Fruit fly (Drosophila melanogaster) whole organism, prepupa: ENCODE results near the gene CG43403.

ENCODE experiments used
- CG10631 ChIP-seq: fragments of 200-800 bp; sonication (Bioruptor generic); optimal IDR thresholded peaks from 2 replicates; lab custom pipeline; 2016; ENCODE audit warnings: missing biosample characterization, missing genetic modification characterization
- CG10669 ChIP-seq: fragments of 200-800 bp; sonication (Bioruptor generic); optimal IDR thresholded peaks from 3 replicates; lab custom pipeline; 2018; ENCODE audit warnings: missing biosample characterization, mild to moderate bottlenecking, missing genetic modification characterization, moderate library complexity
- CG11762 ChIP-seq: fragments of 200-800 bp; sonication (Bioruptor generic); optimal IDR thresholded peaks from 3 replicates; lab custom pipeline; 2016; ENCODE audit warnings: missing biosample characterization, missing genetic modification characterization; ENCODE audit not compliant: insufficient read depth
- CG15336 ChIP-seq: fragments of 200-800 bp; sonication (Bioruptor generic); IDR thresholded peaks from 2 replicates; pipeline ENCODE4 v1.3.6; 2022; ENCODE audit warnings: missing biosample characterization, missing genetic modification characterization
- CG1621 ChIP-seq: fragments of 200-800 bp; sonication (Bioruptor generic); optimal IDR thresholded peaks from 3 replicates; lab custom pipeline; 2018; ENCODE audit warnings: missing biosample characterization, mild to moderate bottlenecking, missing genetic modification characterization
- CG16779 ChIP-seq: fragments of 200-800 bp; sonication (Bioruptor generic); optimal IDR thresholded peaks from 3 replicates; lab custom pipeline; 2017; ENCODE audit warnings: missing biosample characterization, mild to moderate bottlenecking, missing genetic modification characterization
- CG3032 ChIP-seq: fragments of 200-800 bp; optimal IDR thresholded peaks from 2 replicates; lab custom pipeline; 2019; ENCODE audit warnings: missing biosample characterization, mild to moderate bottlenecking, missing genetic modification characterization, moderate library complexity
- CG31627 ChIP-seq: fragments of 200-800 bp; sonication (Bioruptor generic); optimal IDR thresholded peaks from 3 replicates; lab custom pipeline; 2016; ENCODE audit warnings: missing biosample characterization, missing genetic modification characterization
- CG32006 ChIP-seq: fragments of 200-800 bp; sonication (Bioruptor generic); optimal IDR thresholded peaks from 3 replicates; lab custom pipeline; 2017; ENCODE audit warnings: missing biosample characterization, mild to moderate bottlenecking, missing genetic modification characterization
- CG34406 ChIP-seq: fragments of 200-800 bp; sonication (Bioruptor generic); optimal IDR thresholded peaks from 3 replicates; lab custom pipeline; 2016; ENCODE audit warnings: missing biosample characterization, missing genetic modification characterization
- CG3919 ChIP-seq: fragments of 200-800 bp; sonication (Bioruptor generic); optimal IDR thresholded peaks from 3 replicates; lab custom pipeline; 2016; ENCODE audit warnings: missing biosample characterization, missing genetic modification characterization
- CG4318 ChIP-seq: fragments of 200-800 bp; sonication (Bioruptor generic); optimal IDR thresholded peaks from 3 replicates; lab custom pipeline; 2017; ENCODE audit warnings: missing biosample characterization, mild to moderate bottlenecking, missing genetic modification characterization
- CG6163 ChIP-seq: fragments of 200-800 bp; sonication (Bioruptor generic); IDR thresholded peaks from 3 replicates; pipeline ENCODE4 v1.3.6; 2022; ENCODE audit warnings: missing biosample characterization, missing genetic modification characterization
- CG6792 ChIP-seq: fragments of 200-800 bp; sonication (Bioruptor generic); optimal IDR thresholded peaks from 3 replicates; lab custom pipeline; 2016; ENCODE audit warnings: missing biosample characterization, missing genetic modification characterization
- CG6808 ChIP-seq: fragments of 200-800 bp; sonication (Bioruptor generic); optimal IDR thresholded peaks from 3 replicates; lab custom pipeline; 2017; ENCODE audit warnings: missing biosample characterization, missing genetic modification characterization, mild to moderate bottlenecking, moderate library complexity, missing genetic modification reagents
- CG6854 ChIP-seq: fragments of 200-800 bp; sonication (Bioruptor generic); optimal IDR thresholded peaks from 2 replicates; lab custom pipeline; 2017; ENCODE audit warnings: missing biosample characterization, mild to moderate bottlenecking, missing genetic modification characterization
- CG7368 ChIP-seq: fragments of 200-800 bp; sonication (Bioruptor generic); optimal IDR thresholded peaks from 3 replicates; lab custom pipeline; 2016; ENCODE audit warnings: missing biosample characterization, missing genetic modification characterization
- Eip75B ChIP-seq: fragments of 200-800 bp; sonication (Bioruptor generic); optimal IDR thresholded peaks from 3 replicates; lab custom pipeline; 2016; ENCODE audit warnings: missing biosample characterization, missing genetic modification characterization
- Eip78C ChIP-seq: fragments of 200-800 bp; sonication (Bioruptor generic); peaks from one replicate; lab custom pipeline; 2016; ENCODE audit warnings: missing biosample characterization, missing genetic modification characterization
- Eip93F ChIP-seq: fragments of 200-800 bp; sonication (Bioruptor generic); optimal IDR thresholded peaks from 2 replicates; lab custom pipeline; 2016; ENCODE audit warnings: missing biosample characterization, mild to moderate bottlenecking, missing genetic modification characterization
- Ets21C ChIP-seq: fragments of 200-800 bp; sonication (Bioruptor generic); optimal IDR thresholded peaks from 3 replicates; lab custom pipeline; 2016; ENCODE audit warnings: missing biosample characterization, missing genetic modification characterization
- Ets96B ChIP-seq: fragments of 200-800 bp; optimal IDR thresholded peaks from 2 replicates; lab custom pipeline; 2019; ENCODE audit warnings: missing biosample characterization, mild to moderate bottlenecking, missing genetic modification characterization, moderate library complexity
- Hr38 ChIP-seq: sonication (Bioruptor generic); optimal IDR thresholded peaks from 2 replicates; lab custom pipeline; 2016; ENCODE audit warnings: missing biosample characterization, missing genetic modification characterization
- Hr39 ChIP-seq: fragments of 200-800 bp; sonication (Bioruptor generic); optimal IDR thresholded peaks from 2 replicates; lab custom pipeline; 2016; ENCODE audit warnings: missing biosample characterization, missing genetic modification characterization
- Lpt ChIP-seq: fragments of 200-800 bp; sonication (Bioruptor generic); optimal IDR thresholded peaks from 3 replicates; lab custom pipeline; 2016; ENCODE audit warnings: missing biosample characterization, missing genetic modification characterization
- OdsH ChIP-seq: fragments of 200-800 bp; sonication (Bioruptor generic); optimal IDR thresholded peaks from 3 replicates; lab custom pipeline; 2016; ENCODE audit warnings: missing biosample characterization, missing genetic modification characterization
- Smox ChIP-seq: fragments of 200-800 bp; sonication (Bioruptor generic); optimal IDR thresholded peaks from 3 replicates; lab custom pipeline; 2016; ENCODE audit warnings: missing biosample characterization, missing genetic modification characterization
- Sox102F ChIP-seq: fragments of 200-800 bp; sonication (Bioruptor generic); optimal IDR thresholded peaks from 2 replicates; lab custom pipeline; 2016; ENCODE audit warnings: missing biosample characterization, mild to moderate bottlenecking, missing genetic modification characterization
- Sox14 ChIP-seq: fragments of 200-800 bp; sonication (Bioruptor generic); optimal IDR thresholded peaks from 3 replicates; lab custom pipeline; 2016; ENCODE audit warnings: missing biosample characterization, missing genetic modification characterization
- Sox15 ChIP-seq: fragments of 200-800 bp; sonication (Bioruptor generic); optimal IDR thresholded peaks from 3 replicates; lab custom pipeline; 2016; ENCODE audit warnings: missing biosample characterization, missing genetic modification characterization
- achi ChIP-seq: fragments of 200-800 bp; sonication (Bioruptor generic); optimal IDR thresholded peaks from 3 replicates; lab custom pipeline; 2016; ENCODE audit warnings: missing biosample characterization, missing genetic modification characterization
- acj6 ChIP-seq: fragments of 200-800 bp; sonication (Bioruptor generic); optimal IDR thresholded peaks from 3 replicates; lab custom pipeline; 2016; ENCODE audit warnings: missing biosample characterization, missing genetic modification characterization
- cyc ChIP-seq: fragments of 200-800 bp; sonication (Bioruptor generic); optimal IDR thresholded peaks from 3 replicates; lab custom pipeline; 2016; ENCODE audit warnings: missing biosample characterization, missing genetic modification characterization
- dac ChIP-seq: fragments of 200-800 bp; sonication (Bioruptor generic); optimal IDR thresholded peaks from 2 replicates; lab custom pipeline; 2017; ENCODE audit warnings: missing biosample characterization, mild to moderate bottlenecking, missing genetic modification characterization
- dsx ChIP-seq: fragments of 200-800 bp; optimal IDR thresholded peaks from 3 replicates; lab custom pipeline; 2019; ENCODE audit warnings: missing biosample characterization, mild to moderate bottlenecking, missing genetic modification characterization, moderate library complexity; ENCODE audit not compliant: poor library complexity, severe bottlenecking
- eg ChIP-seq: fragments of 200-800 bp; sonication (Bioruptor generic); IDR thresholded peaks from 3 replicates; pipeline ENCODE4 v1.3.6; 2022; ENCODE audit warnings: missing biosample characterization, missing genetic modification characterization
- fd59A ChIP-seq: fragments of 200-800 bp; sonication (Bioruptor generic); optimal IDR thresholded peaks from 2 replicates; lab custom pipeline; 2017; ENCODE audit warnings: missing biosample characterization, mild to moderate bottlenecking, missing genetic modification characterization, missing genetic modification reagents
- fd85E ChIP-seq: fragments of 200-800 bp; sonication (Bioruptor generic); optimal IDR thresholded peaks from 3 replicates; lab custom pipeline; 2016; ENCODE audit warnings: missing biosample characterization, missing genetic modification characterization
- fkh ChIP-seq: fragments of 200-800 bp; sonication (Bioruptor generic); optimal IDR thresholded peaks from 3 replicates; lab custom pipeline; 2017; ENCODE audit warnings: missing biosample characterization, mild to moderate bottlenecking, missing genetic modification characterization, moderate library complexity
- lz ChIP-seq: fragments of 200-800 bp; sonication (Bioruptor generic); optimal IDR thresholded peaks from 3 replicates; lab custom pipeline; 2016; ENCODE audit warnings: missing biosample characterization, missing genetic modification characterization
- salr ChIP-seq, 2 experiments: fragments of 200-800 bp; sonication (Bioruptor generic); optimal IDR thresholded peaks; 3 replicates each; lab custom pipeline; 2016 to 2018; ENCODE audit warnings: missing biosample characterization in 2 of 2, missing genetic modification characterization in 2 of 2, mild to moderate bottlenecking in 1 of 2
- spab ChIP-seq: fragments of 200-800 bp; sonication (Bioruptor generic); optimal IDR thresholded peaks from 2 replicates; lab custom pipeline; 2017; ENCODE audit warnings: missing biosample characterization, mild to moderate bottlenecking, missing genetic modification characterization, missing genetic modification reagents
- svp ChIP-seq: fragments of 200-800 bp; sonication (Bioruptor generic); peaks from one replicate; lab custom pipeline; 2016; ENCODE audit warnings: missing biosample characterization, missing genetic modification characterization
- topi ChIP-seq: fragments of 200-800 bp; sonication (Bioruptor generic); optimal IDR thresholded peaks from 3 replicates; lab custom pipeline; 2016; ENCODE audit warnings: missing biosample characterization, missing genetic modification characterization

The CG43403 gene

DNA sequence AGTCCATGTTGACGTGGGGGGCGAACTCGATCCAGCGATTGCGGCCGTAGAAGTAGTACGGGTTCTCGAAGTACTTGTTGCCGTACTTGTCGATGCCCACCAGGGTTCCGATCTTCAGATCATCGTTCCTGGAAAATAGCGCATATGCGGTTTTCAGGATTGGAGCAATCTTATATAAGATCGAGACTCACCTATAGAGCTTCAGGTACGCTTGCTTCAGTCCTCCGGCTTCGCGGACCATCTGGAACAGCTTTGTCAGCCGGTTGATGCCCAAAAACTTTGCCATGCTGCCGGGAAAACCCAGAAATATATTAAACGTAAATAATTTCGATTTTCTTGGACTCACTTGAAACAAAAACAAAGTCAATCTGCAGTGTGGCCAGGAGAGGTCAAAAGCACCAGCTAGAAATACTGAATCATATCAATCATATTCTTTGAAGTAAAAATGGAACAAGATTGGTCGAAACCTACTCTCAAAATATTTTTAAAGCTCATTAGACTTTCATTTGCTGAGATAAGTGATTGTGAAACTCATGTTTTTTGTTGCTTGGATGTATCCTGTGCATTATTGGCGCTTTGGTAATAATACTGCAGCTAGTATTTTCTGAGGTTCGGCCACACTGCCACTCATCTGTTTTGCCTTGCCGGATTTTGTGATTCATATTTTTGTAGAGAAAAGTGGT is 40.2 kb upstream of the CG43403 start, which contains the start of the genes ND-B17.2 and Arpc5 (continued):
- TF ChIP-seq CG11762 (GFP tag; lab: Kevin White, UChicago) (no peak), fkh (GFP tag; lab: Kevin White, UChicago) (no peak), Eip78C (GFP tag; lab: Kevin White, UChicago) (no peak), svp (GFP tag; lab: Kevin White, UChicago) (no peak), dac (GFP tag; lab: Kevin White, UChicago) (no peak), CG10669 (no peak), CG7368 (no peak), CG3032 (tag; lab: Kevin White, UChicago) (peak; percentile 26), CG15336 (no peak), Eip93F (GFP tag; lab: Kevin White, UChicago) (no peak), eg (GFP tag; lab: Robert Waterston, UW) (no peak), Eip75B (GFP tag; lab: Kevin White, UChicago) (no peak), CG6163 (GFP tag; lab: Robert Waterston, UW) (no peak), Sox14 (GFP tag; lab: Kevin White, UChicago) (peak; percentile 58), fd85E (GFP tag; lab: Kevin White, UChicago) (no peak), CG3919 (GFP tag; lab: Kevin White, UChicago) (no peak), CG1621 (tag; lab: Kevin White, UChicago) (peak; percentile 33), achi (GFP tag; lab: Kevin White, UChicago) (no peak)

DNA sequence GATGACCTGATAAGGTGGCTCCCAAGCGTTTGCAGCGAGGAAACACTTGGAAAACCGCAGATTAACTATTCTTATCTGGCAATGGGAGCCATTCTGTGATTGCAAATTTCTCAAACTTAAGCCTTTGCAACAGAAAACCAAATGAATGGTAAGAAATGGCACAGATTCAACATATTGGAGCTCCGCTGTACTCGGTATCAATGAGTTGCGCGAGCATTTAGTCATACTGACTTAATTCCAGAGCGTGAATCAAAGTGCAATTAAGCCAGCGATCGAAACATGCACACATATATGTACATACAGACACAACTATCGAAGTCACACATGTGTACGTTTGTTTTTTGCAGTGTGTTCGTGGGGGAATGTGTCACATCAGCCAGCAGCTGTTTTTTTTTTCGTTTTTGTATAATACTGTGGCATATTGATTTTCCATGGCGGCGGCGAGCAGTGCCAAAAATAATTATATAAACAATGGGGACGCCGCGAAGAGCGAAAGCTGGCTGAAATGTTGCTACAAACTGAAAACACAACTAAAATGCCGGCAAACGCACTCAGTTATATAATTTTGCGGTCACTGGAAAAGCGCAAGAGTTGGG is 35.4 kb upstream of the CG43403 start:
- TF ChIP-seq dsx (no peak), topi (GFP tag; lab: Kevin White, UChicago) (peak; percentile 30), spab (GFP tag; lab: Kevin White, UChicago) (peak; percentile 40), lz (GFP tag; lab: Kevin White, UChicago) (peak; percentile 26), acj6 (peak; percentile 17), svp (GFP tag; lab: Kevin White, UChicago) (peak; percentile 88), CG7368 (no peak), Sox14 (GFP tag; lab: Kevin White, UChicago) (peak; percentile 20), Ets96B (tag; lab: Kevin White, UChicago) (peak; percentile 19), Hr39 (GFP tag; lab: Kevin White, UChicago) (peak; percentile 23), eg (GFP tag; lab: Robert Waterston, UW) (peak; percentile 47; the same call in 2 of the 3 replicates), CG6792 (peak; percentile 8), achi (GFP tag; lab: Kevin White, UChicago) (peak; percentile 6), CG15336 (peak; percentile 57), salr (GFP tag; optimal IDR thresholded peaks at IDR 0.05; lab: Kevin White, UChicago) (no peak), OdsH (GFP tag; lab: Kevin White, UChicago) (no peak), CG34406 (peak; percentile 7), Eip78C (GFP tag; lab: Kevin White, UChicago) (peak; percentile 85), CG6808 (GFP tag; lab: Kevin White, UChicago) (peak; percentile 59), CG4318 (GFP tag; lab: Kevin White, UChicago) (no peak), CG6854 (GFP tag; lab: Kevin White, UChicago) (peak; percentile 24), CG31627 (GFP tag; lab: Kevin White, UChicago) (no peak), CG6163 (GFP tag; lab: Robert Waterston, UW) (peak; percentile 45; the same call in 2 of the 3 replicates), cyc (GFP tag; lab: Kevin White, UChicago) (peak; percentile 24), CG1621 (tag; lab: Kevin White, UChicago) (peak; percentile 8)
- TF ChIP-seq, all 60 proteins: peak for 19

DNA sequence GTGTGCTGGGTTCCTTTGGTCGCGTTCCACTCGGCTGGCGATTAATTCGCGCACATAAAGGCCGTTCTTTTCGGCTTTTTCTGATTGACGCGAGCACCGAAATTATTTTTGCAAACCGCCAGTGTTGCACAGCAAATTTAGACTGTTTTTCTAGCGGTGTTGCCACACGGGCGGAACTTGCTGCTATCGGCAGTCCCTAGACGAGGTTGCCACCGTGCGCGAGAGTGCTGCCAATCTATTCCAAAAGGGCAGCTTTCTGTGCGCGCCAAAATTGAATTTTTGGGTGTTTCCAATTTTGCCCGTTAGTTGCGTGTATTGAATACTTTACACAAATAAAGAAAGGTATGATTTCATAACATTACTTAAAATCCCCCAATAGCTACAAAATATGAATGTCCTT is 34.7 kb upstream of the CG43403 start, which contains the start of gene Drp1:
Gene Drp1 (minus strand): TSS at position 146 of the 400 bp plus-strand sequence.
- TF ChIP-seq CG3032 (tag; lab: Kevin White, UChicago) (peak; percentile 26), CG32006 (GFP tag; lab: Kevin White, UChicago) (no peak), cyc (GFP tag; lab: Kevin White, UChicago) (peak; percentile 32), Ets21C (GFP tag; lab: Kevin White, UChicago) (no peak), CG34406 (no peak), Hr39 (GFP tag; lab: Kevin White, UChicago) (peak; percentile 26), CG4318 (GFP tag; lab: Kevin White, UChicago) (no peak), Sox102F (no peak), Lpt (GFP tag; lab: Kevin White, UChicago) (no peak), Hr38 (GFP tag; lab: Kevin White, UChicago) (no peak), Sox14 (GFP tag; lab: Kevin White, UChicago) (no peak), fd59A (GFP tag; lab: Kevin White, UChicago) (no peak), CG6808 (GFP tag; lab: Kevin White, UChicago) (no peak), CG31627 (GFP tag; lab: Kevin White, UChicago) (peak; percentile 52), Eip93F (GFP tag; lab: Kevin White, UChicago) (no peak), CG10631 (GFP tag; lab: Kevin White, UChicago) (peak; percentile 3), dac (GFP tag; lab: Kevin White, UChicago) (no peak), Sox15 (GFP tag; lab: Kevin White, UChicago) (no peak), CG7368 (no peak), CG16779 (no peak), Smox (no peak)
